Fruit fly (Drosophila melanogaster) whole organism, prepupa: Measurements from ENCODE around the gene CG4325.

Experiments
- Blimp-1 ChIP-seq: fragments of 200-800 bp; sonication (Bioruptor generic); optimal IDR thresholded peaks from 3 replicates; lab custom pipeline; 2017; ENCODE audit warnings: missing biosample characterization, missing genetic modification characterization, mild to moderate bottlenecking, moderate library complexity, missing genetic modification reagents
- CG10669 ChIP-seq: fragments of 200-800 bp; sonication (Bioruptor generic); optimal IDR thresholded peaks from 3 replicates; lab custom pipeline; 2018; ENCODE audit warnings: missing biosample characterization, mild to moderate bottlenecking, missing genetic modification characterization, moderate library complexity
- CG11762 ChIP-seq: fragments of 200-800 bp; sonication (Bioruptor generic); optimal IDR thresholded peaks from 3 replicates; lab custom pipeline; 2016; ENCODE audit warnings: missing biosample characterization, missing genetic modification characterization; ENCODE audit not compliant: insufficient read depth
- CG15336 ChIP-seq: fragments of 200-800 bp; sonication (Bioruptor generic); IDR thresholded peaks from 2 replicates; pipeline ENCODE4 v1.3.6; 2022; ENCODE audit warnings: missing biosample characterization, missing genetic modification characterization
- CG1621 ChIP-seq: fragments of 200-800 bp; sonication (Bioruptor generic); optimal IDR thresholded peaks from 3 replicates; lab custom pipeline; 2018; ENCODE audit warnings: missing biosample characterization, mild to moderate bottlenecking, missing genetic modification characterization
- CG16779 ChIP-seq: fragments of 200-800 bp; sonication (Bioruptor generic); optimal IDR thresholded peaks from 3 replicates; lab custom pipeline; 2017; ENCODE audit warnings: missing biosample characterization, mild to moderate bottlenecking, missing genetic modification characterization
- CG3032 ChIP-seq: fragments of 200-800 bp; optimal IDR thresholded peaks from 2 replicates; lab custom pipeline; 2019; ENCODE audit warnings: missing biosample characterization, mild to moderate bottlenecking, missing genetic modification characterization, moderate library complexity
- CG32006 ChIP-seq: fragments of 200-800 bp; sonication (Bioruptor generic); optimal IDR thresholded peaks from 3 replicates; lab custom pipeline; 2017; ENCODE audit warnings: missing biosample characterization, mild to moderate bottlenecking, missing genetic modification characterization
- CG34406 ChIP-seq: fragments of 200-800 bp; sonication (Bioruptor generic); optimal IDR thresholded peaks from 3 replicates; lab custom pipeline; 2016; ENCODE audit warnings: missing biosample characterization, missing genetic modification characterization
- CG3919 ChIP-seq: fragments of 200-800 bp; sonication (Bioruptor generic); optimal IDR thresholded peaks from 3 replicates; lab custom pipeline; 2016; ENCODE audit warnings: missing biosample characterization, missing genetic modification characterization
- CG4318 ChIP-seq: fragments of 200-800 bp; sonication (Bioruptor generic); optimal IDR thresholded peaks from 3 replicates; lab custom pipeline; 2017; ENCODE audit warnings: missing biosample characterization, mild to moderate bottlenecking, missing genetic modification characterization
- CG6163 ChIP-seq: fragments of 200-800 bp; sonication (Bioruptor generic); IDR thresholded peaks from 3 replicates; pipeline ENCODE4 v1.3.6; 2022; ENCODE audit warnings: missing biosample characterization, missing genetic modification characterization
- CG6276 ChIP-seq: fragments of 200-800 bp; sonication (Bioruptor generic); optimal IDR thresholded peaks from 2 replicates; lab custom pipeline; 2017; ENCODE audit warnings: missing biosample characterization, mild to moderate bottlenecking, missing genetic modification characterization
- CG6808 ChIP-seq: fragments of 200-800 bp; sonication (Bioruptor generic); optimal IDR thresholded peaks from 3 replicates; lab custom pipeline; 2017; ENCODE audit warnings: missing biosample characterization, missing genetic modification characterization, mild to moderate bottlenecking, moderate library complexity, missing genetic modification reagents
- CG6854 ChIP-seq: fragments of 200-800 bp; sonication (Bioruptor generic); optimal IDR thresholded peaks from 2 replicates; lab custom pipeline; 2017; ENCODE audit warnings: missing biosample characterization, mild to moderate bottlenecking, missing genetic modification characterization
- CG9139 ChIP-seq: fragments of 200-800 bp; sonication (Bioruptor generic); optimal IDR thresholded peaks from 3 replicates; lab custom pipeline; 2017; ENCODE audit warnings: missing biosample characterization, mild to moderate bottlenecking, missing genetic modification characterization
- Eip78C ChIP-seq: fragments of 200-800 bp; sonication (Bioruptor generic); peaks from one replicate; lab custom pipeline; 2016; ENCODE audit warnings: missing biosample characterization, missing genetic modification characterization
- Ets96B ChIP-seq: fragments of 200-800 bp; optimal IDR thresholded peaks from 2 replicates; lab custom pipeline; 2019; ENCODE audit warnings: missing biosample characterization, mild to moderate bottlenecking, missing genetic modification characterization, moderate library complexity
- Gug ChIP-seq: fragments of 200-800 bp; sonication (Bioruptor generic); IDR thresholded peaks from 2 replicates; pipeline ENCODE4 v1.3.6; 2022; ENCODE audit warnings: missing biosample characterization, missing genetic modification characterization
- Hr38 ChIP-seq: sonication (Bioruptor generic); optimal IDR thresholded peaks from 2 replicates; lab custom pipeline; 2016; ENCODE audit warnings: missing biosample characterization, missing genetic modification characterization
- Lpt ChIP-seq: fragments of 200-800 bp; sonication (Bioruptor generic); optimal IDR thresholded peaks from 3 replicates; lab custom pipeline; 2016; ENCODE audit warnings: missing biosample characterization, missing genetic modification characterization
- Met ChIP-seq: fragments of 200-800 bp; sonication (Bioruptor generic); optimal IDR thresholded peaks from 3 replicates; lab custom pipeline; 2016; ENCODE audit warnings: missing biosample characterization, missing genetic modification characterization
- Sox14 ChIP-seq: fragments of 200-800 bp; sonication (Bioruptor generic); optimal IDR thresholded peaks from 3 replicates; lab custom pipeline; 2016; ENCODE audit warnings: missing biosample characterization, missing genetic modification characterization
- Sox15 ChIP-seq: fragments of 200-800 bp; sonication (Bioruptor generic); optimal IDR thresholded peaks from 3 replicates; lab custom pipeline; 2016; ENCODE audit warnings: missing biosample characterization, missing genetic modification characterization
- acj6 ChIP-seq: fragments of 200-800 bp; sonication (Bioruptor generic); optimal IDR thresholded peaks from 3 replicates; lab custom pipeline; 2016; ENCODE audit warnings: missing biosample characterization, missing genetic modification characterization
- dsx ChIP-seq: fragments of 200-800 bp; optimal IDR thresholded peaks from 3 replicates; lab custom pipeline; 2019; ENCODE audit warnings: missing biosample characterization, mild to moderate bottlenecking, missing genetic modification characterization, moderate library complexity; ENCODE audit not compliant: poor library complexity, severe bottlenecking
- eg ChIP-seq: fragments of 200-800 bp; sonication (Bioruptor generic); IDR thresholded peaks from 3 replicates; pipeline ENCODE4 v1.3.6; 2022; ENCODE audit warnings: missing biosample characterization, missing genetic modification characterization
- fkh ChIP-seq: fragments of 200-800 bp; sonication (Bioruptor generic); optimal IDR thresholded peaks from 3 replicates; lab custom pipeline; 2017; ENCODE audit warnings: missing biosample characterization, mild to moderate bottlenecking, missing genetic modification characterization, moderate library complexity
- lz ChIP-seq: fragments of 200-800 bp; sonication (Bioruptor generic); optimal IDR thresholded peaks from 3 replicates; lab custom pipeline; 2016; ENCODE audit warnings: missing biosample characterization, missing genetic modification characterization
- net ChIP-seq: fragments of 200-800 bp; sonication (Bioruptor generic); optimal IDR thresholded peaks from 3 replicates; lab custom pipeline; 2016; ENCODE audit warnings: missing biosample characterization, missing genetic modification characterization
- pdm3 ChIP-seq: fragments of 200-800 bp; sonication (Bioruptor generic); optimal IDR thresholded peaks from 3 replicates; lab custom pipeline; 2016; ENCODE audit warnings: missing biosample characterization, missing genetic modification characterization
- ss ChIP-seq, 2 experiments: fragments of 200-800 bp; sonication (Bioruptor generic); optimal IDR thresholded peaks; 2 replicates in 1 of 2; 3 replicates in 1 of 2; lab custom pipeline; 2017 to 2018; ENCODE audit warnings: mild to moderate bottlenecking in 2 of 2, missing biosample characterization in 2 of 2, missing genetic modification characterization in 2 of 2, moderate library complexity in 1 of 2
- svp ChIP-seq: fragments of 200-800 bp; sonication (Bioruptor generic); peaks from one replicate; lab custom pipeline; 2016; ENCODE audit warnings: missing biosample characterization, missing genetic modification characterization
- vri ChIP-seq: fragments of 200-800 bp; sonication (Bioruptor generic); optimal IDR thresholded peaks from 3 replicates; lab custom pipeline; 2016; ENCODE audit warnings: missing biosample characterization, mild to moderate bottlenecking, missing genetic modification characterization

Gene CG4325

dm6 chrX:2036383-2036782 is 7.2 kb downstream of the CG4325 start:
- TF ChIP-seq eg (peak; percentile 40; the same call in 1 of the 3 replicates), ss (GFP tag; optimal IDR thresholded peaks at IDR 0.05; lab: Kevin White, UChicago) (peak in 1 of 2 experiments; percentile 20), CG9139 (GFP tag; lab: Kevin White, UChicago) (peak; percentile 13), Eip78C (peak; percentile 7), net (GFP tag; lab: Kevin White, UChicago) (peak; percentile 22), CG6276 (GFP tag; lab: Kevin White, UChicago) (no peak), CG6854 (GFP tag; lab: Kevin White, UChicago) (peak; percentile 53), CG11762 (GFP tag; lab: Kevin White, UChicago) (no peak), CG6163 (GFP tag; lab: Robert Waterston, UW) (peak; percentile 37; the same call in 1 of the 3 replicates)

dm6 chrX:2032821-2033436 is 10.7 kb downstream of the CG4325 start:
- TF ChIP-seq CG10669: no peak
- no peak for TF ChIP-seq dsx
- TF ChIP-seq CG15336 (GFP tag; lab: Robert Waterston, UW): 0 out of 2 replicates have a peak, but pooled peaks have one; percentile 10
- TF ChIP-seq CG3032 (tag; lab: Kevin White, UChicago): no peak
- peak; percentile 66 for TF ChIP-seq svp (GFP tag; lab: Kevin White, UChicago)
- no peak for TF ChIP-seq CG4318 (GFP tag; lab: Kevin White, UChicago)
- peak; percentile 87 for TF ChIP-seq vri (GFP tag; lab: Kevin White, UChicago)
- TF ChIP-seq fkh (GFP tag; lab: Kevin White, UChicago): peak; percentile 45
- TF ChIP-seq Gug (GFP tag; lab: Robert Waterston, UW): no peak
- no peak for TF ChIP-seq Sox15 (GFP tag; lab: Kevin White, UChicago)
- TF ChIP-seq CG6163 (GFP tag; lab: Robert Waterston, UW): no peak
- TF ChIP-seq Eip78C: peak; percentile 37
- TF ChIP-seq acj6: no peak
- no peak for TF ChIP-seq CG1621
- no peak for TF ChIP-seq CG9139 (GFP tag; lab: Kevin White, UChicago)
- TF ChIP-seq eg: no peak
- no peak for TF ChIP-seq Hr38 (GFP tag; lab: Kevin White, UChicago)
- TF ChIP-seq CG6808: no peak
- no peak for TF ChIP-seq Lpt (GFP tag; lab: Kevin White, UChicago)
- no peak for TF ChIP-seq CG34406 (GFP tag; lab: Kevin White, UChicago)
- TF ChIP-seq CG16779 (tag; lab: Kevin White, UChicago): no peak
- TF ChIP-seq, all 60 proteins: peak for 5

dm6 chrX:2032160-2032801 is 11.3 kb downstream of the CG4325 start:
- TF ChIP-seq eg: no peak
- peak; percentile 11 for TF ChIP-seq CG6276 (GFP tag; lab: Kevin White, UChicago)
- no peak for TF ChIP-seq Blimp-1 (GFP tag; lab: Kevin White, UChicago)
- no peak for TF ChIP-seq Gug (GFP tag; lab: Robert Waterston, UW)
- no peak for TF ChIP-seq CG3919 (GFP tag; lab: Kevin White, UChicago)
- TF ChIP-seq Eip78C: peak; percentile 41
- TF ChIP-seq Sox14 (GFP tag; lab: Kevin White, UChicago): no peak
- no peak for TF ChIP-seq Ets96B (tag; lab: Kevin White, UChicago)
- no peak for TF ChIP-seq CG10669
- TF ChIP-seq pdm3 (GFP tag; lab: Kevin White, UChicago): no peak
- TF ChIP-seq Met (GFP tag; lab: Kevin White, UChicago): no peak
- TF ChIP-seq CG32006 (GFP tag; lab: Kevin White, UChicago): peak; percentile 54

- TF ChIP-seq ss (GFP tag; optimal IDR thresholded peaks at IDR 0.05; lab: Kevin White, UChicago): no peak
- no peak for TF ChIP-seq fkh (GFP tag; lab: Kevin White, UChicago)
- TF ChIP-seq lz (GFP tag; lab: Kevin White, UChicago): no peak
- 0 out of 3 replicates have a peak, but pooled peaks have one; percentile 18 for TF ChIP-seq CG6163 (GFP tag; lab: Robert Waterston, UW)
Measured at dm6 chrX:2031308-2031707, 12.3 kb downstream of the CG4325 start.
